Worm (Caenorhabditis elegans) whole organism, midembryonic: ENCODE measurements around the gene kqt-1.

ENCODE experiments used
- T22C8.4 ChIP-seq: fragments of 200-800 bp; sonication (Bioruptor generic); IDR thresholded peaks from 2 replicates; pipeline ENCODE4 v1.3.6; 2022; ENCODE audit warnings: missing genetic modification characterization, missing compliant biosample characterization
- cog-1 ChIP-seq: sonication (generic microtip); optimal IDR thresholded peaks from 2 replicates; lab custom pipeline; 2016; ENCODE audit warnings: missing genetic modification characterization, missing compliant biosample characterization
- flt-1 ChIP-seq: fragments of 200-800 bp; sonication (Bioruptor generic); IDR thresholded peaks from 2 replicates; pipeline ENCODE4 v1.3.6; 2022; ENCODE audit warnings: missing genetic modification characterization, missing compliant biosample characterization
- klf-2 ChIP-seq: fragments of 200-800 bp; sonication (Bioruptor generic); conservative IDR thresholded peaks from 2 replicates; pipeline ENCODE4 v1.3.6; 2022; ENCODE audit warnings: missing genetic modification reagents, missing genetic modification characterization, missing compliant biosample characterization
- med-1 ChIP-seq: sonication (generic microtip); optimal IDR thresholded peaks from 2 replicates; lab custom pipeline; 2017; ENCODE audit warnings: missing genetic modification characterization, mild to moderate bottlenecking, missing compliant biosample characterization, antibody characterized with exemption, missing genetic modification reagents; ENCODE audit not compliant: insufficient read depth
- ref-1 ChIP-seq: fragments of 200-800 bp; sonication (Bioruptor generic); conservative IDR thresholded peaks from 2 replicates; pipeline ENCODE4 v1.3.6; 2022; ENCODE audit warnings: missing genetic modification reagents, missing genetic modification characterization, missing compliant biosample characterization
- tab-1 ChIP-seq: fragments of 200-800 bp; sonication (Bioruptor generic); IDR thresholded peaks from 2 replicates; pipeline ENCODE4 v1.3.6; 2022; ENCODE audit warnings: missing genetic modification characterization, missing compliant biosample characterization
- ztf-23 ChIP-seq: fragments of 200-800 bp; sonication (Bioruptor generic); IDR thresholded peaks from 2 replicates; pipeline ENCODE4 v1.3.6; 2022; ENCODE audit warnings: missing genetic modification reagents, missing genetic modification characterization, missing compliant biosample characterization
- ztf-29 ChIP-seq: fragments of 200-800 bp; sonication (Bioruptor generic); IDR thresholded peaks from 2 replicates; pipeline ENCODE4 v1.3.6; 2022; ENCODE audit warnings: missing genetic modification reagents, missing genetic modification characterization, missing compliant biosample characterization

The kqt-1 gene

ce11 chrX:6641509-6641908 lies 22.7 kb downstream of the kqt-1 start:
- TF ChIP-seq tab-1 (no peak), flt-1 (GFP tag; lab: Robert Waterston, UW) (no peak), cog-1 (tag; lab: Kevin White, UChicago) (no peak), med-1 (GFP tag; lab: Kevin White, UChicago) (no peak), ref-1 (GFP tag; lab: Robert Waterston, UW) (no peak), klf-2 (GFP tag; lab: Robert Waterston, UW) (no peak), T22C8.4 (no peak), ztf-23 (GFP tag; lab: Robert Waterston, UW) (no peak), ztf-29 (GFP tag; lab: Robert Waterston, UW) (no peak)

ce11 chrX:6642798-6643197 lies 24.0 kb downstream of the kqt-1 start:
- TF ChIP-seq cog-1 (tag; lab: Kevin White, UChicago) (no peak), flt-1 (GFP tag; lab: Robert Waterston, UW) (no peak), klf-2 (GFP tag; lab: Robert Waterston, UW) (no peak), ztf-23 (GFP tag; lab: Robert Waterston, UW) (no peak), med-1 (GFP tag; lab: Kevin White, UChicago) (no peak), T22C8.4 (no peak), ztf-29 (GFP tag; lab: Robert Waterston, UW) (no peak), tab-1 (no peak), ref-1 (GFP tag; lab: Robert Waterston, UW) (no peak)

- TF ChIP-seq ref-1 (GFP tag; lab: Robert Waterston, UW) (no peak), med-1 (GFP tag; lab: Kevin White, UChicago) (no peak), cog-1 (tag; lab: Kevin White, UChicago) (no peak), tab-1 (no peak), T22C8.4 (no peak), flt-1 (GFP tag; lab: Robert Waterston, UW) (no peak), ztf-29 (GFP tag; lab: Robert Waterston, UW) (no peak), klf-2 (GFP tag; lab: Robert Waterston, UW) (no peak), ztf-23 (GFP tag; lab: Robert Waterston, UW) (no peak)
Measured at ce11 chrX:6644971-6645704, 26.3 kb downstream of the kqt-1 start, which contains the start of gene C56E10.3. Gene C56E10.3 (plus strand): TSS chrX:6645654.

ce11 chrX:6646387-6647061 lies 27.7 kb downstream of the kqt-1 start:
- TF ChIP-seq T22C8.4, result no peak
- no peak for TF ChIP-seq ztf-29 (GFP tag; lab: Robert Waterston, UW)
- no peak for TF ChIP-seq flt-1 (GFP tag; lab: Robert Waterston, UW)
- TF ChIP-seq ztf-23 (GFP tag; lab: Robert Waterston, UW), result no peak
- TF ChIP-seq cog-1 (tag; lab: Kevin White, UChicago), result no peak
- TF ChIP-seq med-1 (GFP tag; lab: Kevin White, UChicago), result no peak
- TF ChIP-seq klf-2 (GFP tag; lab: Robert Waterston, UW), result no peak
- no peak for TF ChIP-seq tab-1

ce11 chrX:6649573-6649972 lies 30.8 kb downstream of the kqt-1 start:
- TF ChIP-seq ref-1 (GFP tag; lab: Robert Waterston, UW), result no peak
- TF ChIP-seq ztf-23 (GFP tag; lab: Robert Waterston, UW), result no peak
- no peak for TF ChIP-seq klf-2 (GFP tag; lab: Robert Waterston, UW)
- no peak for TF ChIP-seq med-1 (GFP tag; lab: Kevin White, UChicago)

- TF ChIP-seq klf-2 (GFP tag; lab: Robert Waterston, UW), result no peak
- no peak for TF ChIP-seq tab-1
- TF ChIP-seq ztf-29 (GFP tag; lab: Robert Waterston, UW), result no peak
- TF ChIP-seq ref-1 (GFP tag; lab: Robert Waterston, UW), result no peak
- no peak for TF ChIP-seq flt-1 (GFP tag; lab: Robert Waterston, UW)
- no peak for TF ChIP-seq T22C8.4
- no peak for TF ChIP-seq ztf-23 (GFP tag; lab: Robert Waterston, UW)
- TF ChIP-seq cog-1 (tag; lab: Kevin White, UChicago), result no peak
- TF ChIP-seq med-1 (GFP tag; lab: Kevin White, UChicago), result no peak
Measured at ce11 chrX:6653173-6653572, 34.4 kb downstream of the kqt-1 start.

- TF ChIP-seq ref-1 (GFP tag; lab: Robert Waterston, UW), result no peak
- no peak for TF ChIP-seq ztf-23 (GFP tag; lab: Robert Waterston, UW)
- no peak for TF ChIP-seq flt-1 (GFP tag; lab: Robert Waterston, UW)
- no peak for TF ChIP-seq T22C8.4
- TF ChIP-seq cog-1 (tag; lab: Kevin White, UChicago), result no peak
- TF ChIP-seq med-1 (GFP tag; lab: Kevin White, UChicago), result no peak
- TF ChIP-seq tab-1, result no peak
- no peak for TF ChIP-seq klf-2 (GFP tag; lab: Robert Waterston, UW)
- no peak for TF ChIP-seq ztf-29 (GFP tag; lab: Robert Waterston, UW)
Measured at ce11 chrX:6654139-6654538, 35.3 kb downstream of the kqt-1 start.

ce11 chrX:6655163-6655562 lies 36.4 kb downstream of the kqt-1 start, which contains the start of gene nhr-173:
Gene nhr-173 (plus strand): TSS chrX:6655528.
- no peak for TF ChIP-seq T22C8.4
- TF ChIP-seq cog-1 (tag; lab: Kevin White, UChicago), result no peak
- no peak for TF ChIP-seq med-1 (GFP tag; lab: Kevin White, UChicago)
- no peak for TF ChIP-seq klf-2 (GFP tag; lab: Robert Waterston, UW)
- no peak for TF ChIP-seq ztf-23 (GFP tag; lab: Robert Waterston, UW)
- TF ChIP-seq flt-1 (GFP tag; lab: Robert Waterston, UW), result no peak
- TF ChIP-seq ref-1 (GFP tag; lab: Robert Waterston, UW), result no peak
- TF ChIP-seq tab-1, result no peak

ce11 chrX:6656251-6656650 lies 37.4 kb downstream of the kqt-1 start:
- TF ChIP-seq klf-2 (GFP tag; lab: Robert Waterston, UW) (no peak), ztf-23 (GFP tag; lab: Robert Waterston, UW) (no peak), T22C8.4 (no peak), ref-1 (GFP tag; lab: Robert Waterston, UW) (no peak), cog-1 (tag; lab: Kevin White, UChicago) (no peak), flt-1 (GFP tag; lab: Robert Waterston, UW) (no peak), ztf-29 (GFP tag; lab: Robert Waterston, UW) (no peak), med-1 (GFP tag; lab: Kevin White, UChicago) (no peak), tab-1 (no peak)
